Fruit fly (Drosophila melanogaster) whole organism, embryonic: ENCODE measurements around the gene CG17221.

Experiments
- Abd-B ChIP-seq: fragments of 200-800 bp; sonication (Bioruptor generic); optimal IDR thresholded peaks from 2 replicates; lab custom pipeline; 2018; ENCODE audit warnings: missing biosample characterization, mild to moderate bottlenecking, missing genetic modification characterization, moderate library complexity
- CG10543 ChIP-seq: fragments of 200-800 bp; sonication (Bioruptor generic); optimal IDR thresholded peaks from 3 replicates; lab custom pipeline; 2017; ENCODE audit warnings: missing biosample characterization, mild to moderate bottlenecking, missing genetic modification characterization, moderate library complexity
- CG12659 ChIP-seq: fragments of 200-800 bp; sonication (Bioruptor generic); optimal IDR thresholded peaks from 3 replicates; lab custom pipeline; 2017; ENCODE audit warnings: mild to moderate bottlenecking, missing biosample characterization, missing genetic modification reagents, missing genetic modification characterization
- CG14441 ChIP-seq: fragments of 200-800 bp; sonication (Bioruptor generic); IDR thresholded peaks from 2 replicates; pipeline ENCODE4 v1.3.6; 2022; ENCODE audit warnings: missing biosample characterization, missing genetic modification characterization
- CG14710 ChIP-seq: fragments of 200-800 bp; sonication (Bioruptor generic); optimal IDR thresholded peaks from 3 replicates; lab custom pipeline; 2019; ENCODE audit warnings: missing biosample characterization, mild to moderate bottlenecking, missing genetic modification characterization, moderate library complexity
- CG17328 ChIP-seq: fragments of 200-800 bp; sonication (Bioruptor generic); IDR thresholded peaks from 2 replicates; pipeline ENCODE4 v1.3.6; 2022; ENCODE audit warnings: missing biosample characterization, missing genetic modification characterization
- CG17385 ChIP-seq: fragments of 200-800 bp; sonication (Bioruptor generic); optimal IDR thresholded peaks from 3 replicates; lab custom pipeline; 2018; ENCODE audit warnings: missing biosample characterization, mild to moderate bottlenecking, missing genetic modification characterization
- CG2116 ChIP-seq: fragments of 200-800 bp; sonication (Bioruptor generic); optimal IDR thresholded peaks from 3 replicates; lab custom pipeline; 2018; ENCODE audit warnings: missing biosample characterization, mild to moderate bottlenecking, missing genetic modification characterization
- CG2120 ChIP-seq: fragments of 200-800 bp; sonication (Bioruptor generic); optimal IDR thresholded peaks from 3 replicates; lab custom pipeline; 2016; ENCODE audit warnings: missing biosample characterization, missing genetic modification characterization
- CG30020 ChIP-seq: fragments of 200-800 bp; optimal IDR thresholded peaks from 2 replicates; lab custom pipeline; 2019; ENCODE audit warnings: missing biosample characterization, mild to moderate bottlenecking, missing genetic modification characterization, moderate library complexity
- CG31224 ChIP-seq: fragments of 200-800 bp; sonication (Bioruptor generic); IDR thresholded peaks from 2 replicates; pipeline ENCODE4 v1.3.6; 2022; ENCODE audit warnings: missing biosample characterization, missing genetic modification characterization
- CG31365 ChIP-seq: fragments of 200-800 bp; sonication (Bioruptor generic); optimal IDR thresholded peaks from 2 replicates; lab custom pipeline; 2018; ENCODE audit warnings: missing biosample characterization, mild to moderate bottlenecking, missing genetic modification characterization
- CG31388 ChIP-seq: fragments of 200-800 bp; sonication (Bioruptor generic); optimal IDR thresholded peaks from 2 replicates; lab custom pipeline; 2016; ENCODE audit warnings: missing biosample characterization, missing genetic modification characterization
- CG3163 ChIP-seq: fragments of 200-800 bp; sonication (Bioruptor generic); optimal IDR thresholded peaks from 3 replicates; lab custom pipeline; 2016; ENCODE audit warnings: missing biosample characterization, missing genetic modification characterization
- CG3407 ChIP-seq: fragments of 200-800 bp; sonication (Bioruptor generic); optimal IDR thresholded peaks from 2 replicates; lab custom pipeline; 2018; ENCODE audit warnings: missing biosample characterization, mild to moderate bottlenecking, missing genetic modification characterization
- CG3995 ChIP-seq: fragments of 200-800 bp; sonication (Bioruptor generic); optimal IDR thresholded peaks from 3 replicates; lab custom pipeline; 2016; ENCODE audit warnings: missing biosample characterization, missing genetic modification characterization
- CG5245 ChIP-seq: fragments of 200-800 bp; sonication (Bioruptor generic); optimal IDR thresholded peaks from 3 replicates; lab custom pipeline; 2016; ENCODE audit warnings: missing biosample characterization, missing genetic modification characterization
- CG6765 ChIP-seq: fragments of 200-800 bp; sonication (Bioruptor generic); optimal IDR thresholded peaks from 3 replicates; lab custom pipeline; 2017; ENCODE audit warnings: missing biosample characterization, mild to moderate bottlenecking, missing genetic modification characterization
- CG6791 ChIP-seq: fragments of 200-800 bp; sonication (Bioruptor generic); IDR thresholded peaks from 3 replicates; pipeline ENCODE4 v1.3.6; 2022; ENCODE audit warnings: missing biosample characterization, missing genetic modification characterization; ENCODE audit not compliant: partially characterized antibody
- CG7556 ChIP-seq: fragments of 200-800 bp; sonication (Bioruptor generic); optimal IDR thresholded peaks from 2 replicates; lab custom pipeline; 2017; ENCODE audit warnings: missing biosample characterization, mild to moderate bottlenecking, missing genetic modification characterization
- CG9932 ChIP-seq: fragments of 200-800 bp; sonication (Bioruptor generic); IDR thresholded peaks from 2 replicates; pipeline ENCODE4 v1.3.6; 2022; ENCODE audit warnings: missing biosample characterization, missing genetic modification characterization
- D19B ChIP-seq: fragments of 200-800 bp; sonication (Bioruptor generic); optimal IDR thresholded peaks from 2 replicates; lab custom pipeline; 2017; ENCODE audit warnings: missing biosample characterization, mild to moderate bottlenecking, missing genetic modification characterization
- Dfd ChIP-seq, 2 experiments: fragments of >200 bp; optimal IDR thresholded peaks; 2 replicates each; lab custom pipeline; 2017; ENCODE audit warnings: missing biosample characterization in 2 of 2, missing genetic modification characterization in 2 of 2
- Doc3 ChIP-seq: fragments of 200-800 bp; sonication (Bioruptor generic); IDR thresholded peaks from 3 replicates; pipeline ENCODE4 v1.3.6; 2022; ENCODE audit warnings: missing biosample characterization, missing genetic modification characterization; ENCODE audit not compliant: partially characterized antibody
- Elba2 ChIP-seq: fragments of 200-800 bp; sonication (Bioruptor generic); optimal IDR thresholded peaks from 3 replicates; lab custom pipeline; 2016; ENCODE audit warnings: missing biosample characterization, missing genetic modification characterization
- H15 ChIP-seq: fragments of 200-800 bp; sonication (Bioruptor generic); IDR thresholded peaks from 3 replicates; pipeline ENCODE4 v1.3.6; 2022; ENCODE audit warnings: missing biosample characterization, missing genetic modification characterization
- HLH54F ChIP-seq: fragments of 200-800 bp; sonication (Bioruptor generic); optimal IDR thresholded peaks from 3 replicates; lab custom pipeline; 2016; ENCODE audit warnings: missing biosample characterization, missing genetic modification characterization
- Hand ChIP-seq: fragments of 200-800 bp; sonication (Bioruptor generic); optimal IDR thresholded peaks from 2 replicates; lab custom pipeline; 2017; ENCODE audit warnings: mild to moderate bottlenecking, missing biosample characterization, missing genetic modification reagents, missing genetic modification characterization
- Hmx ChIP-seq: fragments of 200-800 bp; sonication (Bioruptor generic); optimal IDR thresholded peaks from 2 replicates; lab custom pipeline; 2016; ENCODE audit warnings: missing biosample characterization, missing genetic modification characterization
- Med ChIP-seq: fragments of 200-800 bp; sonication (Bioruptor generic); peaks from one replicate; lab custom pipeline; 2016; ENCODE audit warnings: missing biosample characterization, missing genetic modification characterization, mild to moderate bottlenecking, inconsistent platforms, moderate library complexity
- Myb ChIP-seq: fragments of 200-800 bp; sonication (Bioruptor generic); optimal IDR thresholded peaks from 2 replicates; lab custom pipeline; 2016; ENCODE audit warnings: missing biosample characterization, missing genetic modification characterization
- NC2β ChIP-seq: fragments of 200-800 bp; sonication (Bioruptor generic); optimal IDR thresholded peaks from 2 replicates; lab custom pipeline; 2016; ENCODE audit warnings: missing biosample characterization, missing genetic modification characterization
- NK7.1 ChIP-seq: fragments of 200-800 bp; sonication (Bioruptor generic); optimal IDR thresholded peaks from 3 replicates; lab custom pipeline; 2016; ENCODE audit warnings: missing biosample characterization, missing genetic modification characterization
- Nf-YA ChIP-seq: fragments of 200-800 bp; sonication (Bioruptor generic); IDR thresholded peaks from 2 replicates; pipeline ENCODE4 v1.3.6; 2022; ENCODE audit warnings: missing biosample characterization, missing genetic modification characterization
- Side ChIP-seq: fragments of 200-800 bp; sonication (Bioruptor generic); optimal IDR thresholded peaks from 2 replicates; lab custom pipeline; 2016; ENCODE audit warnings: missing biosample characterization, missing genetic modification characterization
- Six4 ChIP-seq: fragments of 200-800 bp; sonication (Bioruptor generic); optimal IDR thresholded peaks from 2 replicates; lab custom pipeline; 2016; ENCODE audit warnings: missing biosample characterization, missing genetic modification characterization
- Spps ChIP-seq: fragments of 200-800 bp; sonication (Bioruptor generic); optimal IDR thresholded peaks from 2 replicates; lab custom pipeline; 2018; ENCODE audit warnings: missing biosample characterization, mild to moderate bottlenecking, missing genetic modification characterization
- Vsx1 ChIP-seq: fragments of 200-800 bp; sonication (Bioruptor generic); optimal IDR thresholded peaks from 2 replicates; lab custom pipeline; 2017; ENCODE audit warnings: missing biosample characterization, mild to moderate bottlenecking, missing genetic modification characterization, missing genetic modification reagents
- Xbp1 ChIP-seq: fragments of 200-800 bp; sonication (Bioruptor generic); optimal IDR thresholded peaks from 3 replicates; lab custom pipeline; 2016; ENCODE audit warnings: missing biosample characterization, mild to moderate bottlenecking, missing genetic modification characterization
- ci ChIP-seq: fragments of 200-800 bp; sonication (Bioruptor generic); IDR thresholded peaks from 3 replicates; pipeline ENCODE4 v1.3.6; 2022; ENCODE audit warnings: missing biosample characterization, missing genetic modification characterization
- dan ChIP-seq: fragments of 200-800 bp; sonication (Bioruptor generic); IDR thresholded peaks from 2 replicates; pipeline ENCODE4 v1.3.6; 2022; ENCODE audit warnings: missing biosample characterization, missing genetic modification characterization
- fd64A ChIP-seq: fragments of 200-800 bp; sonication (Bioruptor generic); optimal IDR thresholded peaks from 3 replicates; lab custom pipeline; 2018; ENCODE audit warnings: missing biosample characterization, mild to moderate bottlenecking, missing genetic modification characterization
- gcm2 ChIP-seq: fragments of 200-800 bp; sonication (Bioruptor generic); optimal IDR thresholded peaks from 2 replicates; lab custom pipeline; 2016; ENCODE audit warnings: missing biosample characterization, missing genetic modification characterization
- kah ChIP-seq: fragments of 200-800 bp; sonication (Bioruptor generic); optimal IDR thresholded peaks from 2 replicates; lab custom pipeline; 2018; ENCODE audit warnings: missing biosample characterization, mild to moderate bottlenecking, missing genetic modification characterization
- lab ChIP-seq: fragments of 200-800 bp; sonication (Bioruptor generic); optimal IDR thresholded peaks from 3 replicates; lab custom pipeline; 2017; ENCODE audit warnings: missing biosample characterization, missing genetic modification characterization, mild to moderate bottlenecking, moderate library complexity, missing genetic modification reagents
- oc ChIP-seq: fragments of 200-800 bp; sonication (Bioruptor generic); optimal IDR thresholded peaks from 2 replicates; lab custom pipeline; 2018; ENCODE audit warnings: missing biosample characterization, mild to moderate bottlenecking, missing genetic modification characterization, moderate library complexity
- odd ChIP-seq: fragments of 200-800 bp; sonication (Bioruptor generic); optimal IDR thresholded peaks from 2 replicates; lab custom pipeline; 2017; ENCODE audit warnings: missing biosample characterization, mild to moderate bottlenecking, missing genetic modification characterization
- pb ChIP-seq: fragments of 200-800 bp; sonication (Bioruptor generic); optimal IDR thresholded peaks from 3 replicates; lab custom pipeline; 2016; ENCODE audit warnings: missing biosample characterization, missing genetic modification characterization
- sens ChIP-seq: fragments of 200-800 bp; sonication (Bioruptor generic); peaks from one replicate; lab custom pipeline; 2016; ENCODE audit warnings: missing biosample characterization, missing genetic modification characterization
- sens-2 ChIP-seq: fragments of 200-800 bp; sonication (Bioruptor generic); IDR thresholded peaks from 2 replicates; pipeline ENCODE4 v1.3.6; 2022; ENCODE audit warnings: missing biosample characterization, missing genetic modification characterization
- stc ChIP-seq: fragments of 200-800 bp; sonication (Bioruptor generic); IDR thresholded peaks from 2 replicates; pipeline ENCODE4 v1.3.6; 2022; ENCODE audit warnings: missing biosample characterization, missing genetic modification characterization
- trem ChIP-seq: fragments of 200-800 bp; optimal IDR thresholded peaks from 3 replicates; lab custom pipeline; 2019; ENCODE audit warnings: missing biosample characterization, mild to moderate bottlenecking, missing genetic modification characterization, moderate library complexity

The CG17221 gene

DNA sequence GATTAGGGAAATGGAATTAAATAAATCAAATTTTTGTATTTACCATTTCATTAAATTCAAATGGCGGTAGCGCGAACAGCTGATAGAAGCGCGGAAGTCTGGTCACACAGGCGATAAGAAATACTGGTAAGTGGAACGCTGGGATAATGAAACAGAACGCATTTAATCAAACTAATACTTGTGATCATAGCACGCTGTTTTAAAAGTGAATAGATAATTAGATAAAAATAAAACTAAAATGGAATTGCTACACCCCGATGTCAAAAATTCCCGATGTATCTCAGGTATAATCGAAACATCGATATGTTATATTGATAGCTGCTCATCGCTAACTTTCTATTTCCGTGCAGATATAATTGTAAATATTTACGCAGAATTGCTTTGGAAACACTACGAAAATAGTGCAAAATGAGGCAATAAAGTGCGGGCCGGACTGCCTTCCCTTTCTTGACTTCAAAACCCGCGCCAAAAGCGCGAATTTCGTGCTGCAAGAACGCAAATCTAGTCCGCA is 47.1 kb upstream of the CG17221 start, which contains the start of the genes okr and CG3558 (continued):
- no peak for TF ChIP-seq ci (GFP tag; lab: Robert Waterston, UW)
- TF ChIP-seq NC2β (GFP tag; lab: Kevin White, UChicago): no peak
- TF ChIP-seq CG2120 (GFP tag; lab: Kevin White, UChicago): peak; percentile 23
- TF ChIP-seq D19B (GFP tag; lab: Kevin White, UChicago): no peak
- no peak for TF ChIP-seq CG17328
- TF ChIP-seq Side (GFP tag; lab: Kevin White, UChicago): no peak
- TF ChIP-seq Doc3 (GFP tag; lab: Robert Waterston, UW): peak; percentile 86
- TF ChIP-seq CG30020 (tag; lab: Kevin White, UChicago): peak; percentile 76
- TF ChIP-seq Med (GFP tag; lab: Kevin White, UChicago): peak; percentile 81
- no peak for TF ChIP-seq Hand (GFP tag; lab: Kevin White, UChicago)
- TF ChIP-seq lab (GFP tag; lab: Kevin White, UChicago): no peak
- no peak for TF ChIP-seq dan (GFP tag; lab: Robert Waterston, UW)
- TF ChIP-seq Nf-YA (GFP tag; lab: Robert Waterston, UW): no peak
- no peak for TF ChIP-seq stc (GFP tag; lab: Robert Waterston, UW)
- TF ChIP-seq CG31388: no peak
- TF ChIP-seq sens-2 (GFP tag; lab: Robert Waterston, UW): no peak
- TF ChIP-seq Hmx (GFP tag; lab: Kevin White, UChicago): no peak
- TF ChIP-seq Xbp1 (GFP tag; lab: Kevin White, UChicago): no peak
- peak; percentile 73 for TF ChIP-seq CG6791 (GFP tag; lab: Robert Waterston, UW)
- TF ChIP-seq CG2116 (GFP tag; lab: Kevin White, UChicago): peak; percentile 85
- TF ChIP-seq Myb: no peak
- no peak for TF ChIP-seq CG7556 (GFP tag; lab: Kevin White, UChicago)
- peak; percentile 18 for TF ChIP-seq CG12659 (GFP tag; lab: Kevin White, UChicago)
- no peak for TF ChIP-seq CG9932 (GFP tag; lab: Robert Waterston, UW)
- no peak for TF ChIP-seq Spps (tag; lab: Kevin White, UChicago)
- TF ChIP-seq NK7.1 (GFP tag; lab: Kevin White, UChicago): no peak
- no peak for TF ChIP-seq CG31365 (tag; lab: Kevin White, UChicago)
- no peak for TF ChIP-seq CG31224 (GFP tag; lab: Robert Waterston, UW)
- TF ChIP-seq Elba2 (GFP tag; lab: Kevin White, UChicago): peak; percentile 47
- TF ChIP-seq odd (GFP tag; lab: Kevin White, UChicago): no peak
- TF ChIP-seq sens (GFP tag; lab: Kevin White, UChicago): peak; percentile 85
- no peak for TF ChIP-seq oc
- TF ChIP-seq CG3163 (GFP tag; lab: Kevin White, UChicago): no peak
- no peak for TF ChIP-seq Abd-B
- TF ChIP-seq CG14710 (tag; lab: Kevin White, UChicago): peak; percentile 59
- TF ChIP-seq Six4 (GFP tag; lab: Kevin White, UChicago): no peak
- TF ChIP-seq CG3995: no peak
- no peak for TF ChIP-seq CG5245 (GFP tag; lab: Kevin White, UChicago)
- no peak for TF ChIP-seq CG6765
- TF ChIP-seq Vsx1 (GFP tag; lab: Kevin White, UChicago): no peak
- TF ChIP-seq kah (GFP tag; lab: Kevin White, UChicago): no peak
- no peak for TF ChIP-seq CG17385 (GFP tag; lab: Kevin White, UChicago)
- TF ChIP-seq fd64A (GFP tag; lab: Kevin White, UChicago): peak; percentile 29
- no peak for TF ChIP-seq CG10543 (GFP tag; lab: Kevin White, UChicago)
- peak; percentile 91 for TF ChIP-seq trem
- TF ChIP-seq Dfd (GFP tag; optimal IDR thresholded peaks at IDR 0.05; lab: Kevin White, UChicago): no peak
- no peak for TF ChIP-seq pb
- no peak for TF ChIP-seq HLH54F (GFP tag; lab: Kevin White, UChicago)
- TF ChIP-seq gcm2 (GFP tag; lab: Kevin White, UChicago): no peak
- no peak for TF ChIP-seq CG3407 (GFP tag; lab: Kevin White, UChicago)
- no peak for TF ChIP-seq CG14441 (GFP tag; lab: Robert Waterston, UW)
- no peak for TF ChIP-seq H15 (GFP tag; lab: Robert Waterston, UW)
